Worm (Caenorhabditis elegans) whole organism, early embryonic: Measurements from ENCODE around the gene F58G11.4.

Experiments
- B0310.2 ChIP-seq: sonication (generic microtip); optimal IDR thresholded peaks from 2 replicates; lab custom pipeline; 2016; ENCODE audit warnings: mild to moderate bottlenecking, missing genetic modification characterization, missing compliant biosample characterization
- F13C5.2 ChIP-seq: sonication (generic microtip); optimal IDR thresholded peaks from 2 replicates; lab custom pipeline; 2017; ENCODE audit warnings: mild to moderate bottlenecking, missing genetic modification characterization, inconsistent platforms, missing compliant biosample characterization
- aly-1 ChIP-seq: sonication (generic microtip); optimal IDR thresholded peaks from 2 replicates; lab custom pipeline; 2016; ENCODE audit warnings: missing genetic modification characterization, missing compliant biosample characterization
- ama-1 ChIP-seq: fragments of 150-350 bp; optimal IDR thresholded peaks from 2 replicates; lab custom pipeline; 2014
- ceh-13 ChIP-seq: fragments of 200-800 bp; sonication (Bioruptor generic); optimal IDR thresholded peaks from 2 replicates; lab custom pipeline; 2018; ENCODE audit warnings: mild to moderate bottlenecking, missing genetic modification characterization, missing compliant biosample characterization
- ceh-36 ChIP-seq: sonication (generic microtip); optimal IDR thresholded peaks from 2 replicates; lab custom pipeline; 2016; ENCODE audit warnings: missing genetic modification characterization, inconsistent platforms, missing compliant biosample characterization
- ets-7 ChIP-seq: sonication (generic microtip); optimal IDR thresholded peaks from 2 replicates; lab custom pipeline; 2016; ENCODE audit warnings: missing genotype, missing genetic modification characterization, missing compliant biosample characterization
- flt-1 ChIP-seq: fragments of 200-800 bp; sonication (Bioruptor generic); IDR thresholded peaks from 2 replicates; pipeline ENCODE4 v1.3.6; 2022; ENCODE audit warnings: missing genetic modification characterization, missing compliant biosample characterization
- hmbx-1 ChIP-seq: sonication (generic microtip); optimal IDR thresholded peaks from 2 replicates; lab custom pipeline; 2016; ENCODE audit warnings: mild to moderate bottlenecking, missing genetic modification characterization, missing compliant biosample characterization
- hmg-4 ChIP-seq: fragments of 200-800 bp; sonication (Bioruptor generic); optimal IDR thresholded peaks from 2 replicates; lab custom pipeline; 2018; ENCODE audit warnings: mild to moderate bottlenecking, missing genetic modification characterization, missing compliant biosample characterization
- hnd-1 ChIP-seq: sonication (generic microtip); optimal IDR thresholded peaks from 2 replicates; lab custom pipeline; 2016; ENCODE audit warnings: missing genetic modification characterization, missing compliant biosample characterization
- pes-1 ChIP-seq: fragments of 200-800 bp; sonication (Bioruptor generic); IDR thresholded peaks from 2 replicates; pipeline ENCODE4 v1.3.6; 2022; ENCODE audit warnings: missing genetic modification reagents, missing genetic modification characterization, missing compliant biosample characterization
- scrt-1 ChIP-seq: fragments of 200-800 bp; sonication (Bioruptor generic); IDR thresholded peaks from 2 replicates; pipeline ENCODE4 v1.3.6; 2022; ENCODE audit warnings: missing genetic modification characterization, missing compliant biosample characterization
- sea-1 ChIP-seq: fragments of 200-800 bp; sonication (Bioruptor generic); conservative IDR thresholded peaks from 2 replicates; pipeline ENCODE4 v1.3.6; 2022; ENCODE audit warnings: missing genetic modification characterization, missing compliant biosample characterization
- tbx-11 ChIP-seq: fragments of 200-800 bp; sonication (Bioruptor generic); IDR thresholded peaks from 2 replicates; pipeline ENCODE4 v1.3.6; 2022; ENCODE audit warnings: missing genetic modification characterization, missing compliant biosample characterization
- tbx-37 ChIP-seq: fragments of 200-800 bp; sonication (Bioruptor generic); conservative IDR thresholded peaks from 2 replicates; pipeline ENCODE4 v1.3.6; 2022; ENCODE audit warnings: missing genetic modification reagents, missing genetic modification characterization, missing compliant biosample characterization
- tra-4 ChIP-seq: sonication (generic microtip); optimal IDR thresholded peaks from 2 replicates; lab custom pipeline; 2017; ENCODE audit warnings: missing genetic modification characterization, missing compliant biosample characterization

The F58G11.4 gene

ce11 chrV:13681445-13681844 lies 9.1 kb downstream of the F58G11.4 start:
- no peak for TF ChIP-seq tbx-37 (GFP tag; lab: Robert Waterston, UW)
- no peak for TF ChIP-seq scrt-1 (GFP tag; lab: Robert Waterston, UW)
- TF ChIP-seq B0310.2, result no peak
- no peak for TF ChIP-seq ets-7 (tag; lab: Kevin White, UChicago)
- TF ChIP-seq ama-1 (lab: Kevin White, UChicago), result no peak
- TF ChIP-seq pes-1, result 0 out of 2 replicates have a peak, but pooled peaks have one; percentile 24

DNA sequence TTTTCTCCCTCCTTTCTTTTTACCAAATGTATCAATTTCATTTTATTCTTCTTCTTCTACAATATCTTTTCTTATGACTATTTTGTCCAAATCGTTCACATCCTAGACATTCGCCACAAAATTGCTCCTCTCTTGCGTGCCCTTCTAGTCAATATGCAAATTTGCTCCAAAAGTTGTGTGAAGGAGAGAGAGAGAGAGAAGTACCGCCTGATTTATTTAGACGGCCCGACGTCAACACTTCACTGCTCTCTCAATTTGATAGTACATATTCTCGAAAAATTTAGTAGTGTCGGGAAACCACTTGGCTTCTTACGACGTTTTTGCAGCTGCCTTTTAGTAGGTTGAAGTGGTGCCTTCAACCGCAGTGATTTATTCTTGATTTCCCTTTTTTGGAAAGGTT lies 14.1 kb downstream of the F58G11.4 start:
- no peak for TF ChIP-seq ceh-36 (tag; lab: Kevin White, UChicago)
- no peak for TF ChIP-seq ceh-13 (GFP tag; lab: Kevin White, UChicago)
- no peak for TF ChIP-seq hmbx-1 (tag; lab: Kevin White, UChicago)
- TF ChIP-seq flt-1 (GFP tag; lab: Robert Waterston, UW), result no peak
- TF ChIP-seq hmg-4 (GFP tag; lab: Kevin White, UChicago), result no peak
- no peak for TF ChIP-seq tra-4
- TF ChIP-seq aly-1, result no peak
- no peak for TF ChIP-seq B0310.2
- TF ChIP-seq ama-1 (lab: Kevin White, UChicago), result no peak
- TF ChIP-seq sea-1 (GFP tag; lab: Robert Waterston, UW), result no peak
- no peak for TF ChIP-seq scrt-1 (GFP tag; lab: Robert Waterston, UW)
- no peak for TF ChIP-seq F13C5.2 (tag; lab: Kevin White, UChicago)
- TF ChIP-seq hnd-1, result no peak
- no peak for TF ChIP-seq ets-7 (tag; lab: Kevin White, UChicago)

ce11 chrV:13687504-13687903 lies 15.1 kb downstream of the F58G11.4 start:
- TF ChIP-seq hmg-4 (GFP tag; lab: Kevin White, UChicago) (no peak), tra-4 (no peak), pes-1 (no peak), flt-1 (GFP tag; lab: Robert Waterston, UW) (no peak), tbx-11 (GFP tag; lab: Robert Waterston, UW) (no peak), scrt-1 (GFP tag; lab: Robert Waterston, UW) (no peak), F13C5.2 (tag; lab: Kevin White, UChicago) (no peak), hmbx-1 (tag; lab: Kevin White, UChicago) (no peak), ama-1 (lab: Kevin White, UChicago) (no peak), ceh-36 (tag; lab: Kevin White, UChicago) (no peak), B0310.2 (no peak), aly-1 (no peak)

ce11 chrV:13689592-13689991 lies 17.2 kb downstream of the F58G11.4 start, which contains the start of gene T01D3.1:
Gene T01D3.1 (plus strand): TSS chrV:13689892.
- TF ChIP-seq B0310.2 (no peak), hmbx-1 (tag; lab: Kevin White, UChicago) (no peak)

ce11 chrV:13690276-13690675 lies 17.9 kb downstream of the F58G11.4 start:
- no peak for TF ChIP-seq B0310.2
- TF ChIP-seq ceh-36 (tag; lab: Kevin White, UChicago), result no peak
- no peak for TF ChIP-seq ceh-13 (GFP tag; lab: Kevin White, UChicago)
- no peak for TF ChIP-seq hnd-1
- TF ChIP-seq pes-1, result no peak
- TF ChIP-seq tbx-11 (GFP tag; lab: Robert Waterston, UW), result no peak
- TF ChIP-seq F13C5.2 (tag; lab: Kevin White, UChicago), result no peak
- no peak for TF ChIP-seq scrt-1 (GFP tag; lab: Robert Waterston, UW)
- TF ChIP-seq ets-7 (tag; lab: Kevin White, UChicago), result no peak
- TF ChIP-seq aly-1, result no peak

DNA sequence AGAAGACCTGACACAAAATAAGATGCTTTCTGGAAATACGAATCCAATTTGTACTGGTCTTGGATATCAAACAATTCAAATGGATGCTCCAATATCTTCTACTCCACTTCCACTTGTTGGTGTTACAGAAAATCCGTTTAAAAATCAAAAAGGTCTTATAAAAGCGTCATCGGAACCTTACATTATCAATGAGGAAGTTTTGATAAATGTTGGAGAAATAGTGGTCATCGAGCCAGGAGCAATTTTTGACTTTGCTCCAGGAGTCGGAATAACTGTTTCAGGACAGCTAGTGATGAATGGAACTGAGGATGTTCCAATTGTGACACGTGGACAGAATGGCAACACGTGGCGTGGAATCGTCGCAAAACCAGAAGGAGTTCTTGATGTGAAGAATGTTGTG lies 21.7 kb downstream of the F58G11.4 start:
- TF ChIP-seq tbx-11 (GFP tag; lab: Robert Waterston, UW) (no peak), B0310.2 (no peak)

DNA sequence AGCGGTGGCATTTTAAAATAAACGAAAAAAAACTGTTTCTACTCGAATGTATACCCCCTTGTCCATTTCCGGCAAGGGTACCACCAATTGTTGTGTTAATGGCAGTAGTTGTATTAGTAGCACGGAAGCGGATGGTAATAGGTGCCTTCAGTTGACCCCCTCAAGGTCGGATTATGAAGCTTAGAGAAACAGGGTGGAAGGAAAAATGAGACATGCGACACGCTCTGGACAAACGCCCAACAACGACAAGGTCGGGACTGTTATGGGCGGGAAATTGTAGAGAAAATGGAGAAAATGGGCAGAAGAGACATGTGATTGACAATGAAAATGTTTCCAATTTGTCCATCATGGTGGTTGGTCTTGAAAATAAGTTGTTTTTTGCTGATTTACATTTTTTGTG lies 31.6 kb downstream of the F58G11.4 start, which contains the start of gene T01D3.3:
Gene T01D3.3 (plus strand): TSS at position 312 of the 400 bp plus-strand sequence.
- TF ChIP-seq ceh-36 (tag; lab: Kevin White, UChicago) (peak; percentile 10), aly-1 (no peak)

ce11 chrV:13707295-13707694 lies 34.9 kb downstream of the F58G11.4 start, which contains the start of gene hlh-34:
Gene hlh-34 (minus strand): TSS chrV:13707395.
- TF ChIP-seq sea-1 (GFP tag; lab: Robert Waterston, UW) (no peak), hnd-1 (no peak), pes-1 (no peak), B0310.2 (no peak), ama-1 (lab: Kevin White, UChicago) (no peak), ets-7 (tag; lab: Kevin White, UChicago) (no peak), tbx-37 (GFP tag; lab: Robert Waterston, UW) (no peak), tbx-11 (GFP tag; lab: Robert Waterston, UW) (no peak), scrt-1 (GFP tag; lab: Robert Waterston, UW) (no peak), hmbx-1 (tag; lab: Kevin White, UChicago) (no peak), ceh-36 (tag; lab: Kevin White, UChicago) (no peak), hmg-4 (GFP tag; lab: Kevin White, UChicago) (no peak), flt-1 (GFP tag; lab: Robert Waterston, UW) (no peak), F13C5.2 (tag; lab: Kevin White, UChicago) (no peak), tra-4 (no peak), aly-1 (no peak), ceh-13 (GFP tag; lab: Kevin White, UChicago) (no peak)

- TF ChIP-seq tbx-37 (GFP tag; lab: Robert Waterston, UW), result no peak
- no peak for TF ChIP-seq hmbx-1 (tag; lab: Kevin White, UChicago)
- TF ChIP-seq hnd-1, result no peak
- TF ChIP-seq sea-1 (GFP tag; lab: Robert Waterston, UW), result no peak
These were observed 38.7 kb downstream of the F58G11.4 start, which contains the start of gene srx-96 for ce11 chrV:13711060-13711459. Gene srx-96 (plus strand): TSS chrV:13711360.
